Fruit fly (Drosophila melanogaster): ENCODE data around the gene crb.

crb gene

dm6 chr3R:24320342-24320711 is 25.4 kb downstream of the crb start (continued):
- TF ChIP-seq Nf-YC (tag; optimal IDR thresholded peaks at IDR 0.05) (no peak), lola (GFP tag; optimal IDR thresholded peaks at IDR 0.05) (no peak), Hey (tag; optimal IDR thresholded peaks at IDR 0.05) (no peak), CG4424 (GFP tag; optimal IDR thresholded peaks at IDR 0.05) (no peak), zen2 (GFP tag; IDR thresholded peaks at IDR 0.05; ENCODE audit: partially characterized antibody) (peak; percentile 57; the same call in 2 of the 3 replicates), GATAe (GFP tag; conservative IDR thresholded peaks at IDR 0.05) (no peak), pho (GFP tag; optimal IDR thresholded peaks at IDR 0.05) (no peak), CG17568 (GFP tag; optimal IDR thresholded peaks at IDR 0.05) (no peak), CG17829 (tag; optimal IDR thresholded peaks at IDR 0.05) (peak; percentile 28), wek (GFP tag; optimal IDR thresholded peaks at IDR 0.05) (no peak), Optix (GFP tag; IDR thresholded peaks at IDR 0.05) (no peak), CG6689 (GFP tag; IDR thresholded peaks at IDR 0.05) (no peak), CG8924 (tag; optimal IDR thresholded peaks at IDR 0.05) (peak; percentile 88), dati (GFP tag; IDR thresholded peaks at IDR 0.05) (no peak), nau (GFP tag; optimal IDR thresholded peaks at IDR 0.05) (no peak), oc (tag; optimal IDR thresholded peaks at IDR 0.05) (no peak), cwo (GFP tag; optimal IDR thresholded peaks at IDR 0.05) (no peak), Taf1 (GFP tag; IDR thresholded peaks at IDR 0.05) (no peak), ham (GFP tag; IDR thresholded peaks at IDR 0.05) (no peak), CG3726 (GFP tag; IDR thresholded peaks at IDR 0.05) (no peak), Hr39 (optimal IDR thresholded peaks at IDR 0.05) (no peak), bbx (GFP tag; IDR thresholded peaks at IDR 0.05; ENCODE audit: partially characterized antibody) (peak; percentile 84), ase (GFP tag; IDR thresholded peaks at IDR 0.05) (no peak), mam (GFP tag; optimal IDR thresholded peaks at IDR 0.05) (no peak), CG11456 (GFP tag; IDR thresholded peaks at IDR 0.05) (no peak), CG9609 (GFP tag; optimal IDR thresholded peaks at IDR 0.05) (no peak), Mrtf (GFP tag; IDR thresholded peaks at IDR 0.05) (no peak), Gug (GFP tag; IDR thresholded peaks at IDR 0.05) (no peak), toy (GFP tag; IDR thresholded peaks at IDR 0.05) (no peak), gt (GFP tag; IDR thresholded peaks at IDR 0.05) (no peak), Dad (GFP tag; optimal IDR thresholded peaks at IDR 0.05) (no peak), Dp (GFP tag; optimal IDR thresholded peaks at IDR 0.05) (peak; percentile 76), CG3847 (GFP tag; IDR thresholded peaks at IDR 0.05) (no peak), stwl (tag; optimal IDR thresholded peaks at IDR 0.05) (no peak), CG12942 (GFP tag; optimal IDR thresholded peaks at IDR 0.05) (no peak), CG1792 (GFP tag; optimal IDR thresholded peaks at IDR 0.05) (no peak), CG3995 (GFP tag; optimal IDR thresholded peaks at IDR 0.05) (no peak), h (optimal IDR thresholded peaks at IDR 0.05) (no peak), repo (GFP tag; optimal IDR thresholded peaks at IDR 0.05) (no peak), luna (GFP tag; optimal IDR thresholded peaks at IDR 0.05) (no peak), Camta (GFP tag; optimal IDR thresholded peaks at IDR 0.05) (no peak), Drgx (GFP tag; IDR thresholded peaks at IDR 0.05) (no peak), odd (GFP tag; optimal IDR thresholded peaks at IDR 0.05) (no peak), ap (GFP tag; IDR thresholded peaks at IDR 0.05) (no peak), Mad (GFP tag; optimal IDR thresholded peaks at IDR 0.05) (no peak), E2f1 (GFP tag; IDR thresholded peaks at IDR 0.05) (no peak), CG31388 (GFP tag; optimal IDR thresholded peaks at IDR 0.05) (no peak), ab (GFP tag; optimal IDR thresholded peaks at IDR 0.05) (no peak), Sry-δ (GFP tag; optimal IDR thresholded peaks at IDR 0.05) (peak; percentile 71), onecut (GFP tag; IDR thresholded peaks at IDR 0.05) (peak; percentile 45; the same call in 1 of the 2 replicates), CG1024 (GFP tag; IDR thresholded peaks at IDR 0.05) (no peak), unc-4 (GFP tag; IDR thresholded peaks at IDR 0.05; ENCODE audit: partially characterized antibody) (peak; percentile 63), gsb (GFP tag; IDR thresholded peaks at IDR 0.05) (no peak), CG2116 (GFP tag; optimal IDR thresholded peaks at IDR 0.05) (peak; percentile 67)

Measured in whole organism, embryonic.